Worm (Caenorhabditis elegans) whole organism, midembryonic: ENCODE data around the gene F26A1.8.

Experiments used
- T22C8.4 ChIP-seq: fragments of 200-800 bp; sonication (Bioruptor generic); IDR thresholded peaks from 2 replicates; pipeline ENCODE4 v1.3.6; 2022; ENCODE audit warnings: missing genetic modification characterization, missing compliant biosample characterization
- klf-2 ChIP-seq: fragments of 200-800 bp; sonication (Bioruptor generic); conservative IDR thresholded peaks from 2 replicates; pipeline ENCODE4 v1.3.6; 2022; ENCODE audit warnings: missing genetic modification reagents, missing genetic modification characterization, missing compliant biosample characterization
- med-1 ChIP-seq: sonication (generic microtip); optimal IDR thresholded peaks from 2 replicates; lab custom pipeline; 2017; ENCODE audit warnings: missing genetic modification characterization, mild to moderate bottlenecking, missing compliant biosample characterization, antibody characterized with exemption, missing genetic modification reagents; ENCODE audit not compliant: insufficient read depth
- ztf-29 ChIP-seq: fragments of 200-800 bp; sonication (Bioruptor generic); IDR thresholded peaks from 2 replicates; pipeline ENCODE4 v1.3.6; 2022; ENCODE audit warnings: missing genetic modification reagents, missing genetic modification characterization, missing compliant biosample characterization

- no peak for TF ChIP-seq klf-2 (GFP tag; lab: Robert Waterston, UW)
- TF ChIP-seq T22C8.4 (GFP tag; lab: Robert Waterston, UW): 0 out of 2 replicates have a peak, but pooled peaks have one; percentile 27
- no peak for TF ChIP-seq med-1 (GFP tag; lab: Kevin White, UChicago)
- no peak for TF ChIP-seq ztf-29 (GFP tag; lab: Robert Waterston, UW)
Observed at ce11 chrIII:4796039-4796438, 26.0 kb downstream of the F26A1.8 start.
